Worm (Caenorhabditis elegans) whole organism, L3 larva: Measurements from ENCODE around the gene srx-24.

ENCODE experiments used
- ZK546.5 ChIP-seq: sonication (generic microtip); optimal IDR thresholded peaks from 2 replicates; lab custom pipeline; 2017; ENCODE audit warnings: missing biosample characterization, missing genetic modification characterization
- aly-2 ChIP-seq: fragments of 150-350 bp; optimal IDR thresholded peaks from 2 replicates; lab custom pipeline; 2014; ENCODE audit warnings: missing biosample characterization, missing genetic modification characterization
- ama-1 ChIP-seq: fragments of 150-350 bp; optimal IDR thresholded peaks from 2 replicates; lab custom pipeline; 2018
- ceh-28 ChIP-seq: fragments of 150-350 bp; optimal IDR thresholded peaks from 2 replicates; lab custom pipeline; 2014; ENCODE audit warnings: missing biosample characterization, missing genetic modification reagents, missing genetic modification characterization
- daf-12 ChIP-seq: fragments of 150-350 bp; optimal IDR thresholded peaks from 2 replicates; lab custom pipeline; 2014; ENCODE audit warnings: missing biosample characterization, missing genetic modification reagents, missing genetic modification characterization
- egl-5 ChIP-seq: fragments of 150-350 bp; optimal IDR thresholded peaks from 2 replicates; lab custom pipeline; 2017; ENCODE audit warnings: missing biosample characterization, missing genetic modification reagents, missing genetic modification characterization, inconsistent platforms
- elt-1 ChIP-seq: fragments of 150-350 bp; optimal IDR thresholded peaks from 2 replicates; lab custom pipeline; 2014; ENCODE audit warnings: missing biosample characterization, missing genetic modification characterization
- elt-3 ChIP-seq, 3 experiments: fragments of 150-350 bp in 1 of 3; sonication (generic microtip) in 2 of 3; optimal IDR thresholded peaks; 2 replicates in 2 of 3; 4 replicates in 1 of 3; lab custom pipeline; 2014 to 2017; ENCODE audit warnings: missing biosample characterization in 3 of 3, missing genetic modification characterization in 3 of 3
- eor-1 ChIP-seq, 2 experiments: fragments of 150-350 bp; optimal IDR thresholded peaks; 2 replicates each; lab custom pipeline; 2014 to 2018; ENCODE audit warnings: missing biosample characterization in 2 of 2, missing genetic modification characterization in 2 of 2
- fkh-10 ChIP-seq: sonication (generic microtip); optimal IDR thresholded peaks from 2 replicates; lab custom pipeline; 2017; ENCODE audit warnings: missing biosample characterization, missing genetic modification reagents, missing genetic modification characterization
- fkh-2 ChIP-seq: fragments of 150-350 bp; optimal IDR thresholded peaks from 2 replicates; lab custom pipeline; 2014; ENCODE audit warnings: missing biosample characterization, missing genetic modification reagents, missing genetic modification characterization
- fos-1 ChIP-seq: fragments of 150-350 bp; optimal IDR thresholded peaks from 2 replicates; lab custom pipeline; 2014; ENCODE audit warnings: missing biosample characterization, missing genetic modification characterization
- hmg-11 ChIP-seq: sonication (generic microtip); optimal IDR thresholded peaks from 2 replicates; lab custom pipeline; 2016; ENCODE audit warnings: missing genetic modification characterization, missing compliant biosample characterization
- jun-1 ChIP-seq: fragments of 150-350 bp; optimal IDR thresholded peaks from 2 replicates; lab custom pipeline; 2014; ENCODE audit warnings: missing biosample characterization, missing genetic modification reagents, missing genetic modification characterization
- lin-15B ChIP-seq: fragments of 150-350 bp; optimal IDR thresholded peaks from 2 replicates; lab custom pipeline; 2014; ENCODE audit warnings: missing biosample characterization, missing genetic modification characterization
- lsy-12 ChIP-seq: sonication (generic microtip); optimal IDR thresholded peaks from 2 replicates; lab custom pipeline; 2016; ENCODE audit warnings: mild to moderate bottlenecking, missing genetic modification characterization, missing compliant biosample characterization
- nhr-11 ChIP-seq: fragments of 150-350 bp; optimal IDR thresholded peaks from 2 replicates; lab custom pipeline; 2014; ENCODE audit warnings: missing biosample characterization, missing genetic modification characterization
- nhr-12 ChIP-seq: fragments of 150-350 bp; optimal IDR thresholded peaks from 2 replicates; lab custom pipeline; 2014; ENCODE audit warnings: missing biosample characterization, missing genetic modification characterization
- nhr-237 ChIP-seq: fragments of 150-350 bp; optimal IDR thresholded peaks from 2 replicates; lab custom pipeline; 2014; ENCODE audit warnings: missing biosample characterization, missing genetic modification characterization
- nhr-25 ChIP-seq: sonication (generic microtip); optimal IDR thresholded peaks from 2 replicates; lab custom pipeline; 2017; ENCODE audit warnings: missing biosample characterization, missing genetic modification characterization
- nhr-28 ChIP-seq: fragments of 150-350 bp; optimal IDR thresholded peaks from 2 replicates; lab custom pipeline; 2014; ENCODE audit warnings: missing biosample characterization, missing genetic modification characterization
- nhr-43 ChIP-seq: sonication (generic microtip); optimal IDR thresholded peaks from 2 replicates; lab custom pipeline; 2016; ENCODE audit warnings: mild to moderate bottlenecking, missing genetic modification characterization, missing compliant biosample characterization; ENCODE audit not compliant: poor library complexity, severe bottlenecking
- nhr-67 ChIP-seq: fragments of 150-350 bp; optimal IDR thresholded peaks from 2 replicates; lab custom pipeline; 2014; ENCODE audit warnings: missing biosample characterization, missing genetic modification characterization
- nhr-76 ChIP-seq: fragments of 150-350 bp; sonication (generic microtip); optimal IDR thresholded peaks from 5 replicates; lab custom pipeline; 2014; ENCODE audit warnings: missing biosample characterization, missing genetic modification characterization
- nhr-77 ChIP-seq: fragments of 150-350 bp; optimal IDR thresholded peaks from 2 replicates; lab custom pipeline; 2014; ENCODE audit warnings: missing biosample characterization, missing genetic modification characterization
- pha-4 ChIP-seq: fragments of 150-350 bp; optimal IDR thresholded peaks from 2 replicates; lab custom pipeline; 2014; ENCODE audit warnings: missing biosample characterization, missing genetic modification reagents, missing genetic modification characterization
- sea-2 ChIP-seq: fragments of 150-350 bp; sonication (generic microtip); optimal IDR thresholded peaks from 4 replicates; lab custom pipeline; 2014; ENCODE audit warnings: missing biosample characterization, missing genetic modification reagents, missing genetic modification characterization
- skn-1 ChIP-seq: fragments of 150-350 bp; optimal IDR thresholded peaks from 2 replicates; lab custom pipeline; 2014; ENCODE audit warnings: missing biosample characterization, missing genetic modification characterization
- tbx-2 ChIP-seq: sonication (generic microtip); optimal IDR thresholded peaks from 2 replicates; lab custom pipeline; 2016; ENCODE audit warnings: mild to moderate bottlenecking, missing genetic modification characterization, missing compliant biosample characterization
- unc-39 ChIP-seq: sonication (generic microtip); optimal IDR thresholded peaks from 4 replicates; lab custom pipeline; 2017; ENCODE audit warnings: missing biosample characterization, missing genetic modification characterization
- unc-62 ChIP-seq: fragments of 150-350 bp; sonication (generic microtip); optimal IDR thresholded peaks from 4 replicates; lab custom pipeline; 2014; ENCODE audit warnings: missing biosample characterization, missing genetic modification reagents, missing genetic modification characterization
- zag-1 ChIP-seq: fragments of 150-350 bp; optimal IDR thresholded peaks from 2 replicates; lab custom pipeline; 2014; ENCODE audit warnings: missing biosample characterization, missing genetic modification characterization
- ztf-4 ChIP-seq: fragments of 150-350 bp; optimal IDR thresholded peaks from 2 replicates; lab custom pipeline; 2014; ENCODE audit warnings: missing biosample characterization, missing genetic modification characterization

Gene srx-24

DNA sequence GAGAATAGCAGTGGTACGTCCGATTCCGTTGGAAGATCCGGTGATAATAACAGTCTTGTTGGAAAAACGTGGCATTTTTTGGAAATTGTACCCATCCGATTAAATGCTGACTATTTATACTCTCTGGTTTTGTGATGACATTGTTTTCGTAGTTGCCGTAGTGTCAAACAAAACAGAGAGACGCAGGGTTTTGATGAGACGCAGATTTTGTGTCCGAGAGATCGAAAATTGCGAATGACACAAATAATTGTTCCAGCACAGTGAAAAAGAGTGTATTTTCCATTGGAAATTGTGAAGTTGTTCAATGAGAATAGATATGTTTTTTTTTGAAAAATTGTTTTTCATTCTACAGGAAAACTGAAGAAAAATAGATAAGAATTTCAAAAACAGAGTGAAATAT, 13.2 kb upstream of the srx-24 start, which contains the start of gene R05D8.7:
R05D8.7 (minus strand) TSS at position 104 of the 400 bp plus-strand sequence.
- TF ChIP-seq daf-12 (tag; lab: Kevin White, UChicago) (no peak), aly-2 (tag; lab: Kevin White, UChicago) (no peak), hmg-11 (tag; lab: Kevin White, UChicago) (no peak), fos-1 (tag; lab: Kevin White, UChicago) (no peak), pha-4 (tag; lab: Kevin White, UChicago) (no peak), ama-1 (no peak), elt-1 (tag; lab: Kevin White, UChicago) (no peak), nhr-25 (tag; lab: Kevin White, UChicago) (no peak), nhr-28 (tag; lab: Kevin White, UChicago) (no peak), ceh-28 (tag; lab: Kevin White, UChicago) (no peak), elt-3 (tag; optimal IDR thresholded peaks at IDR 0.05; lab: Kevin White, UChicago) (no peak), tbx-2 (no peak), lin-15B (no peak), nhr-76 (tag; lab: Kevin White, UChicago) (no peak)

DNA sequence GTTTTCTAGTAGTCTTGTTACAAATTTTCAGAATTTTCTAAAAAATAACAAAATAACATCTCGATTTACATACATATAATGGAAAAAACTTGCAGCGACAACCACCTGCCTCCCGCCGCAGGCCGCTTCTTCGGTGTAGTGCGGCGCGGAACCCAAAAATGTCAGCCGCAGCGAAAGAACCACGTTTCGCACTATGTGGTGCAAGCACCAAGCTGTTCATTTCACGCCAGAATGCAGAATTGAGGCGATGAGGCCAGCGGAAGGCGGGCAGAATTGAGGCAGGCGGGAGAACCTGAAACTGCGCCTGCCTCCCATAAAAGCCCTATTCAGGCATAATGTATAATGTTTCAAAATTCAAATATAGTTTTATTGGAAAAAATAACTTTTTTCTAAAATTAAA, 11.6 kb upstream of the srx-24 start:
- TF ChIP-seq elt-1 (tag; lab: Kevin White, UChicago) (no peak), elt-3 (tag; optimal IDR thresholded peaks at IDR 0.05; lab: Kevin White, UChicago) (no peak), nhr-237 (tag; lab: Kevin White, UChicago) (no peak), zag-1 (tag; lab: Kevin White, UChicago) (no peak), fkh-2 (tag; lab: Kevin White, UChicago) (no peak), sea-2 (GFP tag; lab: Kevin White, UChicago) (no peak), nhr-28 (tag; lab: Kevin White, UChicago) (no peak), daf-12 (tag; lab: Kevin White, UChicago) (no peak), hmg-11 (tag; lab: Kevin White, UChicago) (no peak), ceh-28 (tag; lab: Kevin White, UChicago) (no peak), ztf-4 (tag; lab: Kevin White, UChicago) (no peak), nhr-77 (tag; lab: Kevin White, UChicago) (no peak), unc-62 (GFP tag; lab: Kevin White, UChicago) (no peak), lsy-12 (tag; lab: Kevin White, UChicago) (no peak), lin-15B (no peak), jun-1 (tag; lab: Kevin White, UChicago) (no peak), skn-1 (tag; lab: Kevin White, UChicago) (no peak), egl-5 (no peak), fos-1 (tag; lab: Kevin White, UChicago) (no peak), nhr-76 (tag; lab: Kevin White, UChicago) (no peak)

DNA sequence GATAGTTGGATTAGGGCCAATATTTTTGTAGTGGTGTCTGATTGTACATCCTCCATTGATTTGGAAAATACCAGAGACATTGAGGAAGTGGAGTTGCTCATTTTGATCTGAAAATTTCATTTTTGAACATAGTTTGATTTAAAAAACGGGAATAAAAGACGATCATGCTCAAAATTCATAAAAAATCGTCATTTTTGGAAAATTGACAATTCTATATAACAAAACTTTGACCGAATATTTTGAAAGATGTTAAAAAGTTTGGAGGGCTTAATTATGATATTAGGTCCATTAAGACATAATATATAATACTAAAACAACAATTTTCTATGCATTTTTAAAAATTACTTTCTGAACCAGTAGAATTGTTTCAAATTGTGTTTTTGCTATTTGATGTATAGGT, 9.6 kb upstream of the srx-24 start, which contains the start of gene srg-58:
srg-58 (minus strand) TSS at position 101 of the 400 bp plus-strand sequence.
- no peak for TF ChIP-seq zag-1 (tag; lab: Kevin White, UChicago)
- TF ChIP-seq unc-39 (tag; lab: Kevin White, UChicago), result no peak
- no peak for TF ChIP-seq unc-62 (GFP tag; lab: Kevin White, UChicago)
- TF ChIP-seq nhr-76 (tag; lab: Kevin White, UChicago), result no peak
- no peak for TF ChIP-seq nhr-28 (tag; lab: Kevin White, UChicago)
- TF ChIP-seq ceh-28 (tag; lab: Kevin White, UChicago), result no peak
- no peak for TF ChIP-seq fos-1 (tag; lab: Kevin White, UChicago)
- TF ChIP-seq ZK546.5 (tag; lab: Kevin White, UChicago), result no peak
- TF ChIP-seq nhr-12, result no peak
- TF ChIP-seq, all 47 proteins: peak for 0

DNA sequence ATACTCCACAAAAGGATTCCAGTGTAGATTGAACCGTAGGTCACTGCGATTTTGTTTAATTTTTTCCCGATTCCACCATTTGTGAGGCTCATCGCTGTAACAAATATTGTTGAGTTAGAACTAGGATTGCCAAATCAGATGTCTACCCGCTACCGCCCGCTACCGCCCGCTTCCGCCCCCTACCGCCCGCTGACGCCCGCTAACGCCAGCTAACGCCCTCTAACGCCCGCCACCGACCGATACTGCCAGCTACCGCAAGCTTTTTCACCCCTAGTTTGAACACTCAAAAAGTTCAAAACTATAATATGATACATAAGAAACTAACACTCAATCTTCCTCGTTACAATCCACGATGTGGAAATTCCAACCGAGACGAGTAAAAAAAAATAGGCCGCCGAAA, 8.5 kb upstream of the srx-24 start:
- TF ChIP-seq elt-3 (tag; optimal IDR thresholded peaks at IDR 0.05; lab: Kevin White, UChicago) (no peak), nhr-43 (no peak), hmg-11 (tag; lab: Kevin White, UChicago) (no peak), eor-1 (tag; optimal IDR thresholded peaks at IDR 0.05; lab: Kevin White, UChicago) (no peak), lin-15B (no peak), lsy-12 (tag; lab: Kevin White, UChicago) (no peak), unc-62 (GFP tag; lab: Kevin White, UChicago) (no peak)

DNA sequence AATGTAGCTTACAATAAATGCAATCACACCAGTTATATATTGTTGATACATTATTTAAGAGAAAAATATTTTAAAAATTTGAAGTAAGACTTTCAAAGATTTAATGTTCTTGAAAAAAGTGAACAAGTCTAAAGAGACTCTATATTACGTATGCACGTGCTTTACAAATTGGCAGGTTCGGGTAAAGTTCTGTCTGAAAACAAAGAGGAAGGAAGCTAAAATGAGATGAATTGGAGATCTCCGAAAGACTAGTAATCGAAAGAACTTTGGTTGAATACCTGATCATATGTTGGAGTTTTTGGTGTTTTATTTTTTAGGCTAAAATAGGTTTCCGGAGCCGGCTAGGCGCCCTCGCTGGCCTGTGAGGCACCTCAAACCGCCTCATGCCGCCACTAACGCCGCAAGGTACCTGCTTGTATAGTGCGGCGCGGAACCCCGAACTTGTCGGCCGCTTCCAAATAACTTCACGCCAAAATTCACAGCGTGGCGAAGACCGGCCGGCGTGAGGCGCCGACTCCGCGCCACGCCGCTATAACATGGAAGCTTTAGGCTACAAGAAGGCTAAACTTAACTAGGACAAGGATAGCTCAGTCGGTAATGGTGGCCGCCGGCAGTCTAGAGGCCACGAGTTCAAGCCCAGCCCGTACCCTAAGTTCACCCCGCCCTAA, 7.5 kb upstream of the srx-24 start, which contains the start of gene srx-28:
srx-28 (minus strand) TSS at position 51 of the 668 bp plus-strand sequence.
- TF ChIP-seq nhr-67 (tag; lab: Kevin White, UChicago) (no peak), fkh-10 (GFP tag; lab: Kevin White, UChicago) (no peak), nhr-237 (tag; lab: Kevin White, UChicago) (no peak), fos-1 (tag; lab: Kevin White, UChicago) (no peak), nhr-11 (tag; lab: Kevin White, UChicago) (no peak), daf-12 (tag; lab: Kevin White, UChicago) (no peak), ZK546.5 (tag; lab: Kevin White, UChicago) (no peak)
